Fruit fly (Drosophila melanogaster) whole organism, embryonic: ENCODE measurements around the gene CG6236.

Source experiments
- Atf6 ChIP-seq: fragments of 200-800 bp; sonication (Bioruptor generic); IDR thresholded peaks from 2 replicates; pipeline ENCODE4 v1.3.6; 2022; ENCODE audit warnings: missing biosample characterization, missing genetic modification characterization
- CG1024 ChIP-seq: fragments of 200-800 bp; sonication (Bioruptor generic); IDR thresholded peaks from 2 replicates; pipeline ENCODE4 v1.3.6; 2022; ENCODE audit warnings: missing biosample characterization, missing genetic modification characterization
- CG13296 ChIP-seq: fragments of 200-800 bp; sonication (Bioruptor generic); optimal IDR thresholded peaks from 3 replicates; lab custom pipeline; 2018; ENCODE audit warnings: missing biosample characterization, mild to moderate bottlenecking, missing genetic modification characterization
- CG13624 ChIP-seq: fragments of 200-800 bp; sonication (Bioruptor generic); optimal IDR thresholded peaks from 2 replicates; lab custom pipeline; 2016; ENCODE audit warnings: missing biosample characterization, missing genetic modification characterization
- CG15514 ChIP-seq: fragments of 200-800 bp; sonication (Bioruptor generic); optimal IDR thresholded peaks from 3 replicates; lab custom pipeline; 2017; ENCODE audit warnings: missing biosample characterization, missing genetic modification characterization, mild to moderate bottlenecking, moderate library complexity, missing genetic modification reagents
- CG1603 ChIP-seq: fragments of 200-800 bp; sonication (Bioruptor generic); optimal IDR thresholded peaks from 2 replicates; lab custom pipeline; 2019; ENCODE audit warnings: missing biosample characterization, mild to moderate bottlenecking, missing genetic modification characterization, moderate library complexity
- CG16815 ChIP-seq: fragments of 200-800 bp; sonication (Bioruptor generic); optimal IDR thresholded peaks from 3 replicates; lab custom pipeline; 2017; ENCODE audit warnings: missing biosample characterization, mild to moderate bottlenecking, missing genetic modification characterization
- CG17186 ChIP-seq: fragments of 200-800 bp; sonication (Bioruptor generic); optimal IDR thresholded peaks from 3 replicates; lab custom pipeline; 2017; ENCODE audit warnings: missing biosample characterization, missing genetic modification reagents, missing genetic modification characterization
- CG18011 ChIP-seq: fragments of 200-800 bp; sonication (Bioruptor generic); optimal IDR thresholded peaks from 2 replicates; lab custom pipeline; 2017; ENCODE audit warnings: missing biosample characterization, missing genetic modification characterization, mild to moderate bottlenecking, moderate library complexity, missing genotype
- CG3995 ChIP-seq: fragments of 200-800 bp; sonication (Bioruptor generic); optimal IDR thresholded peaks from 3 replicates; lab custom pipeline; 2016; ENCODE audit warnings: missing biosample characterization, missing genetic modification characterization
- CG4854 ChIP-seq: fragments of 200-800 bp; sonication (Bioruptor generic); optimal IDR thresholded peaks from 2 replicates; lab custom pipeline; 2016; ENCODE audit warnings: missing biosample characterization, missing genetic modification characterization, inconsistent platforms
- CG6791 ChIP-seq: fragments of 200-800 bp; sonication (Bioruptor generic); IDR thresholded peaks from 3 replicates; pipeline ENCODE4 v1.3.6; 2022; ENCODE audit warnings: missing biosample characterization, missing genetic modification characterization; ENCODE audit not compliant: partially characterized antibody
- CG6854 ChIP-seq: fragments of 200-800 bp; sonication (Bioruptor generic); optimal IDR thresholded peaks from 3 replicates; lab custom pipeline; 2017; ENCODE audit warnings: missing biosample characterization, mild to moderate bottlenecking, missing genetic modification characterization
- CG7963 ChIP-seq: fragments of 200-800 bp; sonication (Bioruptor generic); IDR thresholded peaks from 3 replicates; pipeline ENCODE4 v1.3.6; 2022; ENCODE audit warnings: missing biosample characterization, missing genetic modification characterization; ENCODE audit not compliant: partially characterized antibody
- CG7987 ChIP-seq: fragments of 200-800 bp; sonication (Bioruptor generic); optimal IDR thresholded peaks from 2 replicates; lab custom pipeline; 2018; ENCODE audit warnings: missing biosample characterization, mild to moderate bottlenecking, missing genetic modification characterization, moderate library complexity
- CG8290 ChIP-seq, 3 experiments: fragments of 200-800 bp; sonication (Bioruptor generic); optimal IDR thresholded peaks; 2 replicates each; lab custom pipeline; 2016 to 2019; ENCODE audit warnings: missing biosample characterization in 3 of 3, missing genetic modification characterization in 3 of 3, mild to moderate bottlenecking in 2 of 3, moderate library complexity in 1 of 3
- CG8478 ChIP-seq: fragments of >200 bp; optimal IDR thresholded peaks from 2 replicates; lab custom pipeline; 2018
- CG9797 ChIP-seq: fragments of 200-800 bp; sonication (Bioruptor generic); optimal IDR thresholded peaks from 3 replicates; lab custom pipeline; 2018; ENCODE audit warnings: missing biosample characterization, mild to moderate bottlenecking, missing genetic modification characterization
- Deaf1 ChIP-seq: fragments of 200-800 bp; optimal IDR thresholded peaks from 3 replicates; lab custom pipeline; 2019; ENCODE audit warnings: missing biosample characterization, mild to moderate bottlenecking, missing genetic modification characterization, moderate library complexity
- Dp ChIP-seq: fragments of 200-800 bp; sonication (Bioruptor generic); optimal IDR thresholded peaks from 2 replicates; lab custom pipeline; 2018; ENCODE audit warnings: missing biosample characterization, mild to moderate bottlenecking, missing genetic modification characterization, moderate library complexity
- E2f2 ChIP-seq: fragments of 200-800 bp; sonication (Bioruptor generic); IDR thresholded peaks from 2 replicates; pipeline ENCODE4 v1.3.6; 2022; ENCODE audit warnings: missing biosample characterization, missing genetic modification characterization
- Hmx ChIP-seq: fragments of 200-800 bp; sonication (Bioruptor generic); optimal IDR thresholded peaks from 2 replicates; lab custom pipeline; 2016; ENCODE audit warnings: missing biosample characterization, missing genetic modification characterization
- Hr3 ChIP-seq: fragments of 200-800 bp; sonication (Bioruptor generic); optimal IDR thresholded peaks from 3 replicates; lab custom pipeline; 2016; ENCODE audit warnings: missing biosample characterization, missing genetic modification characterization
- Hsf ChIP-seq: fragments of 200-800 bp; sonication (Bioruptor generic); optimal IDR thresholded peaks from 3 replicates; lab custom pipeline; 2016; ENCODE audit warnings: missing biosample characterization, missing genetic modification characterization
- Lhr ChIP-seq: fragments of 200-800 bp; sonication (Bioruptor generic); optimal IDR thresholded peaks from 3 replicates; lab custom pipeline; 2017; ENCODE audit warnings: mild to moderate bottlenecking, missing biosample characterization, missing genetic modification reagents, missing genetic modification characterization
- MBD-R2 ChIP-seq: fragments of 200-800 bp; sonication (Bioruptor generic); IDR thresholded peaks from 2 replicates; pipeline ENCODE4 v1.3.6; 2022; ENCODE audit warnings: missing biosample characterization, missing genetic modification characterization
- Med ChIP-seq: fragments of 200-800 bp; sonication (Bioruptor generic); peaks from one replicate; lab custom pipeline; 2016; ENCODE audit warnings: missing biosample characterization, missing genetic modification characterization, mild to moderate bottlenecking, inconsistent platforms, moderate library complexity
- Myb ChIP-seq: fragments of 200-800 bp; sonication (Bioruptor generic); optimal IDR thresholded peaks from 2 replicates; lab custom pipeline; 2016; ENCODE audit warnings: missing biosample characterization, missing genetic modification characterization
- Scr ChIP-seq: fragments of 200-800 bp; sonication (Bioruptor generic); IDR thresholded peaks from 2 replicates; pipeline ENCODE4 v1.3.6; 2022; ENCODE audit warnings: missing biosample characterization, missing genetic modification characterization; ENCODE audit not compliant: partially characterized antibody
- Sin3A ChIP-seq: fragments of >200 bp; optimal IDR thresholded peaks from 2 replicates; lab custom pipeline; 2018
- Sry-δ ChIP-seq: fragments of 200-800 bp; sonication (Bioruptor generic); optimal IDR thresholded peaks from 2 replicates; lab custom pipeline; 2016; ENCODE audit warnings: missing biosample characterization, missing genetic modification characterization
- Trl ChIP-seq, 3 experiments: fragments of >200 bp in 2 of 3; fragments of 200-800 bp in 1 of 3; sonication (Bioruptor generic) in 1 of 3; optimal IDR thresholded peaks; 2 replicates in 1 of 3; 3 replicates in 2 of 3; lab custom pipeline; 2016 to 2017; ENCODE audit warnings: missing biosample characterization in 1 of 3, missing genetic modification characterization in 1 of 3
- Vsx1 ChIP-seq: fragments of 200-800 bp; sonication (Bioruptor generic); optimal IDR thresholded peaks from 2 replicates; lab custom pipeline; 2017; ENCODE audit warnings: missing biosample characterization, mild to moderate bottlenecking, missing genetic modification characterization, missing genetic modification reagents
- ab ChIP-seq: fragments of 200-800 bp; sonication (Bioruptor generic); optimal IDR thresholded peaks from 2 replicates; lab custom pipeline; 2016; ENCODE audit warnings: missing biosample characterization, missing genetic modification characterization
- al ChIP-seq: fragments of 200-800 bp; sonication (Bioruptor generic); IDR thresholded peaks from 2 replicates; pipeline ENCODE4 v1.3.6; 2022; ENCODE audit warnings: missing biosample characterization, missing genetic modification characterization
- cato ChIP-seq: fragments of 200-800 bp; sonication (Bioruptor generic); optimal IDR thresholded peaks from 2 replicates; lab custom pipeline; 2016; ENCODE audit warnings: missing biosample characterization, missing genetic modification characterization, borderline replicate concordance
- cg ChIP-seq: fragments of 200-800 bp; sonication (Bioruptor generic); optimal IDR thresholded peaks from 3 replicates; lab custom pipeline; 2019; ENCODE audit warnings: missing biosample characterization, mild to moderate bottlenecking, missing genetic modification characterization, moderate library complexity
- eve ChIP-seq, 2 experiments: fragments of >200 bp; optimal IDR thresholded peaks; 2 replicates each; lab custom pipeline; 2017; ENCODE audit warnings: missing biosample characterization in 2 of 2, missing genetic modification characterization in 2 of 2
- ewg ChIP-seq: fragments of 200-800 bp; sonication (Bioruptor generic); optimal IDR thresholded peaks from 3 replicates; lab custom pipeline; 2017; ENCODE audit warnings: mild to moderate bottlenecking, missing biosample characterization, missing genetic modification reagents, missing genetic modification characterization
- gfzf ChIP-seq: fragments of 200-800 bp; sonication (Bioruptor generic); optimal IDR thresholded peaks from 2 replicates; lab custom pipeline; 2016; ENCODE audit warnings: missing biosample characterization, mild to moderate bottlenecking, missing genetic modification characterization, moderate library complexity
- grn ChIP-seq: fragments of 200-800 bp; sonication (Bioruptor generic); optimal IDR thresholded peaks from 3 replicates; lab custom pipeline; 2017; ENCODE audit warnings: missing biosample characterization, missing genetic modification characterization
- lbe ChIP-seq: fragments of 200-800 bp; sonication (Bioruptor generic); optimal IDR thresholded peaks from 2 replicates; lab custom pipeline; 2016; ENCODE audit warnings: missing biosample characterization, mild to moderate bottlenecking, missing genetic modification characterization
- nerfin-1 ChIP-seq: fragments of 200-800 bp; sonication (Bioruptor generic); optimal IDR thresholded peaks from 3 replicates; lab custom pipeline; 2019; ENCODE audit warnings: missing biosample characterization, mild to moderate bottlenecking, missing genetic modification characterization, moderate library complexity
- oc ChIP-seq: fragments of 200-800 bp; sonication (Bioruptor generic); optimal IDR thresholded peaks from 2 replicates; lab custom pipeline; 2018; ENCODE audit warnings: missing biosample characterization, mild to moderate bottlenecking, missing genetic modification characterization, moderate library complexity
- pzg ChIP-seq: fragments of 200-800 bp; sonication (Bioruptor generic); optimal IDR thresholded peaks from 3 replicates; lab custom pipeline; 2018; ENCODE audit warnings: missing biosample characterization, mild to moderate bottlenecking, missing genetic modification characterization, moderate library complexity
- slbo ChIP-seq: fragments of 200-800 bp; sonication (Bioruptor generic); IDR thresholded peaks from 2 replicates; pipeline ENCODE4 v1.3.6; 2022; ENCODE audit warnings: missing biosample characterization, missing genetic modification characterization
- tio ChIP-seq: fragments of 200-800 bp; sonication (Bioruptor generic); optimal IDR thresholded peaks from 2 replicates; lab custom pipeline; 2017; ENCODE audit warnings: missing biosample characterization, missing genetic modification characterization, inconsistent platforms
- unpg ChIP-seq: fragments of 200-800 bp; sonication (Bioruptor generic); optimal IDR thresholded peaks from 3 replicates; lab custom pipeline; 2018; ENCODE audit warnings: missing biosample characterization, mild to moderate bottlenecking, missing genetic modification characterization, moderate library complexity

The CG6236 gene

dm6 chr3R:15328083-15328779 lies at the start of gene CG6236, which contains the start of gene ea:
CG6236 (minus strand) TSS chr3R:15328269.
ea (plus strand) TSS chr3R:15328729.
- no peak for TF ChIP-seq Scr (GFP tag; lab: Robert Waterston, UW)
- peak; percentile 79 for TF ChIP-seq pzg
- TF ChIP-seq Myb (GFP tag; lab: Kevin White, UChicago) = peak; percentile 61
- peak; percentile 30 for TF ChIP-seq Sry-δ (GFP tag; lab: Kevin White, UChicago)
- TF ChIP-seq CG9797 (GFP tag; lab: Kevin White, UChicago) = peak; percentile 65
- TF ChIP-seq E2f2 = peak; percentile 40
- peak; percentile 1 for TF ChIP-seq CG13296 (GFP tag; lab: Kevin White, UChicago)
- peak; percentile 61 for TF ChIP-seq CG13624 (GFP tag; lab: Kevin White, UChicago)
- TF ChIP-seq cato = no peak
- peak; percentile 99 for TF ChIP-seq CG4854 (GFP tag; lab: Kevin White, UChicago)
- TF ChIP-seq Atf6 (GFP tag; lab: Robert Waterston, UW) = no peak
- TF ChIP-seq CG3995 (GFP tag; lab: Kevin White, UChicago) = peak; percentile 61
- no peak for TF ChIP-seq CG6791 (GFP tag; lab: Robert Waterston, UW)
- TF ChIP-seq CG17186 (GFP tag; lab: Kevin White, UChicago) = peak; percentile 36
- TF ChIP-seq CG6854 (GFP tag; lab: Kevin White, UChicago) = peak; percentile 9
- TF ChIP-seq gfzf = peak; percentile 78
- no peak for TF ChIP-seq ab (GFP tag; lab: Kevin White, UChicago)
- TF ChIP-seq Dp (GFP tag; lab: Kevin White, UChicago) = peak; percentile 30
- TF ChIP-seq Med = peak; percentile 43
- peak; percentile 78 for TF ChIP-seq grn
- peak; percentile 77 for TF ChIP-seq Deaf1
- TF ChIP-seq MBD-R2 (GFP tag; lab: Robert Waterston, UW) = 0 out of 2 replicates have a peak, but pooled peaks have one; percentile 59
- TF ChIP-seq Sin3A = peak; percentile 30
- TF ChIP-seq CG1603 (tag; lab: Kevin White, UChicago) = peak; percentile 4
- TF ChIP-seq CG15514 (GFP tag; lab: Kevin White, UChicago) = peak; percentile 62
- TF ChIP-seq, all 482 proteins: peak for 20

- TF ChIP-seq CG7963 (GFP tag; lab: Robert Waterston, UW) (no peak), al (GFP tag; lab: Robert Waterston, UW) (no peak), Hmx (GFP tag; lab: Kevin White, UChicago) (no peak), Lhr (GFP tag; lab: Kevin White, UChicago) (no peak), Trl (optimal IDR thresholded peaks at IDR 0.05; lab: Kevin White, UChicago) (peak in 1 of 2 experiments; percentile 22), Trl (GFP tag; optimal IDR thresholded peaks at IDR 0.05; lab: Kevin White, UChicago) (no peak), CG18011 (GFP tag; lab: Kevin White, UChicago) (peak; percentile 44), slbo (GFP tag; lab: Robert Waterston, UW) (no peak), cg (GFP tag; lab: Kevin White, UChicago) (peak; percentile 62), Hsf (no peak), eve (GFP tag; optimal IDR thresholded peaks at IDR 0.05; lab: Kevin White, UChicago) (no peak), nerfin-1 (tag; lab: Kevin White, UChicago) (peak; percentile 24), CG8478 (peak; percentile 69)
- TF ChIP-seq, all 482 proteins: peak for 5
These were observed 47.4 kb upstream of the CG6236 start for dm6 chr3R:15375470-15375869.

DNA sequence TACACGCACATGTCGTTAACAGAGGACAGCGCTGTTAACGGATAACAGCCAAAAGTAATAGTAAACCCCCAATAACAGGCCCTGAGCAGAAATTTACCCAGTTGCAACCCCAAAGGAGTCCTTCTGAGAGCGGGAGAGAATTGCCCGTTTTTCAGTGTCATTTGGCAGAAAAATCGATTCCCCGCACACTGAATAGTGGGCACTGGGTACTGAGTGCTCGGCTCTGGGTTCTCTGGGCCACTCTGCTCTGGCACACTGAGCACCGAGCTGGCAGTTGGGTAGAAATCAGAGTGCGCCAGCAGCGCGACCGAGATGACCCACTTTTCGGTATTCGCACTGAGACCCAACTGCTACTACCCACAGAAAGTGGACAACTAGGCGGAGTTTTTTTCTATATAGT lies 46.3 kb upstream of the CG6236 start, which contains the start of gene Rbp:
Gene Rbp, plus strand, starts transcription at position 239 of the 400 bp plus-strand sequence.
- TF ChIP-seq tio (GFP tag; lab: Kevin White, UChicago) (no peak), Vsx1 (no peak), CG15514 (GFP tag; lab: Kevin White, UChicago) (no peak), unpg (GFP tag; lab: Kevin White, UChicago) (no peak), oc (tag; lab: Kevin White, UChicago) (no peak), ewg (GFP tag; lab: Kevin White, UChicago) (peak; percentile 36), CG8290 (GFP tag; optimal IDR thresholded peaks at IDR 0.05; lab: Kevin White, UChicago) (no peak), CG8290 (tag; optimal IDR thresholded peaks at IDR 0.05; lab: Kevin White, UChicago) (no peak), lbe (GFP tag; lab: Kevin White, UChicago) (no peak), Hr3 (GFP tag; lab: Kevin White, UChicago) (no peak), CG7987 (GFP tag; lab: Kevin White, UChicago) (no peak), CG16815 (GFP tag; lab: Kevin White, UChicago) (no peak), CG1024 (GFP tag; lab: Robert Waterston, UW) (no peak)
